Worm (Caenorhabditis elegans): Measurements from ENCODE around the gene cwp-5.
A peak's percentile ranks its signal among the peaks of the same experiment; 100 is the strongest.

cwp-5 gene

DNA sequence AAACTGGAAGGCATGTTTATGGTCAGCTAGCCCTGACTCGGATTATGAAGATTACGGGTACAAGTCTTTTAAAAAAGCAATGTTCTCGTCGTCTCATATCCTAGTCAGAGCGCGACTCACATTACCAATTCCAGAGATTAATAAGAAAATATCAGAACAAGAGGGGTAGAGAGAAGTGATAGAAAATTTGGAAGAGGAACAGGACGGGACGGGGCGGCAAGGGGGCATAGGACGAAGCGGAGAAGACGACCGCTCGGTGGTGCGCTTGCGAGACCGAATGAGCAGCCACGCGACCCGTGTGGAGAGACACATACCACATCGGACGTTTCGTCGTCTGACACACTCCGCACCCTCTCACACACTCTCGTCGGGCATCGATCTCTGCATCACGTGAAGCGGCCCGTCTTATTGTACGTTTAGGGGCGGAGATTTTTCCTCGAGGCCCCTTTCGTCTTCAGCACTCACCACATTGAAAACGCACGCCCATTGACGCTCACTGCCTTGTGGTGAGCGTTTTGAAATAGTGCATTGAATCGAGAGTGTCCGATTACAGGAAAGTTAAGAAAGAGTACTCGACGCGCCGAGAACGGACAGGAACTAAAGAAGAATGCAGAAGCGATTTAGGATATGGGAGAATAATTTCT is 44.7 kb downstream of the cwp-5 start (continued):
- TF ChIP-seq D2030.7 (GFP tag; IDR thresholded peaks at IDR 0.05) (no peak), Y53G8AR.9 (GFP tag; conservative IDR thresholded peaks at IDR 0.05) (peak; percentile 75), attf-5 (GFP tag; optimal IDR thresholded peaks at IDR 0.05) (peak; percentile 77), nhr-120 (GFP tag; IDR thresholded peaks at IDR 0.05) (no peak), bed-1 (GFP tag; IDR thresholded peaks at IDR 0.05) (no peak), tlf-1 (GFP tag; optimal IDR thresholded peaks at IDR 0.05) (peak; percentile 89), attf-6 (GFP tag; IDR thresholded peaks at IDR 0.05) (no peak), lag-1 (GFP tag; IDR thresholded peaks at IDR 0.05) (no peak), pha-4 (tag; optimal IDR thresholded peaks at IDR 0.05) (no peak), mcd-1 (GFP tag; IDR thresholded peaks at IDR 0.05) (peak; percentile 83), snpc-1.1 (tag; optimal IDR thresholded peaks at IDR 0.05; ENCODE audit: insufficient read depth) (no peak), snpc-1.3 (tag; optimal IDR thresholded peaks at IDR 0.05; ENCODE audit: insufficient read depth) (peak; percentile 44), sea-2 (GFP tag; IDR thresholded peaks at IDR 0.05) (peak; percentile 90), hrde-1 (tag; optimal IDR thresholded peaks at IDR 0.05; ENCODE audit: borderline replicate concordance) (no peak), ceh-40 (GFP tag; IDR thresholded peaks at IDR 0.05) (0 out of 2 replicates have a peak, but pooled peaks have one; percentile 58), ceh-79 (tag; optimal IDR thresholded peaks at IDR 0.05) (no peak), ztf-18 (tag; optimal IDR thresholded peaks at IDR 0.05) (peak; percentile 34), aptf-3 (GFP tag; IDR thresholded peaks at IDR 0.05) (no peak), lsl-1 (GFP tag; optimal IDR thresholded peaks at IDR 0.05) (no peak), unc-62 (GFP tag; optimal IDR thresholded peaks at IDR 0.05) (peak; percentile 74), K11D2.4 (GFP tag; IDR thresholded peaks at IDR 0.05) (peak; percentile 89), nhr-27 (tag; optimal IDR thresholded peaks at IDR 0.05) (peak; percentile 77), ztf-6 (GFP tag; IDR thresholded peaks at IDR 0.05) (no peak; the same call in 1 of the 2 replicates), athp-1 (tag; optimal IDR thresholded peaks at IDR 0.05) (peak; percentile 77), dpff-1 (tag; optimal IDR thresholded peaks at IDR 0.05) (no peak), aptf-2 (GFP tag; conservative IDR thresholded peaks at IDR 0.05) (peak; percentile 43; the same call in 1 of the 2 replicates), ztf-25 (GFP tag; IDR thresholded peaks at IDR 0.05) (no peak), mel-28 (tag; optimal IDR thresholded peaks at IDR 0.05; ENCODE audit: borderline replicate concordance) (no peak), nhr-90 (tag; optimal IDR thresholded peaks at IDR 0.05) (peak; percentile 83), somi-1 (GFP tag; optimal IDR thresholded peaks at IDR 0.05) (peak; percentile 90), let-526 (GFP tag; IDR thresholded peaks at IDR 0.05) (peak; percentile 88; the same call in 1 of the 2 replicates), rpc-1 (optimal IDR thresholded peaks at IDR 0.05) (no peak), rpc-1 (tag; optimal IDR thresholded peaks at IDR 0.05) (no peak)

DNA sequence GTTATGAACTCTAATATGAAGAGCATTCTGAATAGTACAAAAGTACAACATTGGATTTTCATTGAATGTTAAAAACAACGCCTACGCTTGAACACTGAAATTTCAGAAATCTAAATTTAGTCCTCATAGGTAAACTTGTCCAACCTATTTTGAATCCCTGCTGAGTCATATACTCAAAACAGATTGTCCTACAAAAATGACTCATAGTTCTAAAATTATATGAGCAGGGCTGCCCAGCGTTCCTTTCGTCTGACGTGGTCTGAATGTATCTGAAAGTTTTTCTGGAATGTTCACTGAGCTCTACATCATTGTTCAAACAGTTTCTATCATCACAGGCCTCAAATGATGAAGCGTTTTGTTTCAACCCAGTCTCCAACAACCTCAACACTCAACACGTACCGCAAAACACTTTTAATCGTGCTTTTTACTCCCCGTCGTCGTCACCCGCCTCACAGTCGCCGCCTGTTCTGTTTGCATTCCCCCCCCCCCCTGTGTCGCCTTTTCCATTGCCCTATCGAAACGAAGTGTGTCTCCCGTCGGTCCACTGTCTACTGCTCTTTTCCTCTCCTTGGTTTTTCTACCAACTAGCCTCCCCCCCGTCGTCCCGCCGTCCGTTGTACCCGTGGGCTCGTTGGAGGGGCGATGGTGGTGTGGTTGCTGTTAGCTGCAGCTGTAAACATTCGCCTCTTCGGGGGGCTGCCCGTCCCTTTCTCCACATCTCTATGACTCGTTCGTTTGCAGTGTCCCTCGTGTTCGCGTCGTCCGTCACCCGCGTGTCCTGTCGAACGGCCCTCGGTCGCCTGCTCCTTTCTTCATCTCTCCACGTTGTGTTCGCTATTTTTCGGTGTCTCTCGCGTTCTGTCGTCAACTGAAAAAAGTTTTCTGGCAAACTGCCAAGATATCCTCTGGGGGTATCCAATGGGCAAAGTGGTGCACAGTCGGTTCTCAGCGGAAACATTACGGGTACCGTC is 45.7 kb downstream of the cwp-5 start:
- TF ChIP-seq ceh-27 (GFP tag; optimal IDR thresholded peaks at IDR 0.05) (peak; percentile 23), ZK185.1 (tag; optimal IDR thresholded peaks at IDR 0.05; ENCODE audit: poor library complexity, severe bottlenecking) (peak; percentile 2), B0019.2 (GFP tag; conservative IDR thresholded peaks at IDR 0.05) (no peak), chd-7 (tag; optimal IDR thresholded peaks at IDR 0.05) (peak; percentile 47), dox-1 (GFP tag; IDR thresholded peaks at IDR 0.05) (peak; percentile 83), Y67H2A.10 (GFP tag; conservative IDR thresholded peaks at IDR 0.05) (no peak), nfyb-1 (GFP tag; IDR thresholded peaks at IDR 0.05) (peak; percentile 78; the same call in 1 of the 2 replicates), hrde-1 (tag; optimal IDR thresholded peaks at IDR 0.05; ENCODE audit: borderline replicate concordance) (no peak), let-607 (tag; optimal IDR thresholded peaks at IDR 0.05) (no peak), T07F8.4 (tag; optimal IDR thresholded peaks at IDR 0.05) (peak; percentile 2), snpc-1.1 (tag; optimal IDR thresholded peaks at IDR 0.05; ENCODE audit: insufficient read depth) (no peak), nhr-90 (tag; optimal IDR thresholded peaks at IDR 0.05) (peak; percentile 13), T26A5.8 (tag; optimal IDR thresholded peaks at IDR 0.05) (no peak), sptf-2 (GFP tag; optimal IDR thresholded peaks at IDR 0.05) (no peak), snpc-4 (GFP tag; optimal IDR thresholded peaks at IDR 0.05) (no peak), snpc-4 (tag; optimal IDR thresholded peaks at IDR 0.05) (peak in 3 of 4 experiments; percentile 9 to 42 (median 10))

All from whole organism, young adult.